Fruit fly (Drosophila melanogaster): ENCODE measurements around the gene CG32817.

CG32817 gene

DNA sequence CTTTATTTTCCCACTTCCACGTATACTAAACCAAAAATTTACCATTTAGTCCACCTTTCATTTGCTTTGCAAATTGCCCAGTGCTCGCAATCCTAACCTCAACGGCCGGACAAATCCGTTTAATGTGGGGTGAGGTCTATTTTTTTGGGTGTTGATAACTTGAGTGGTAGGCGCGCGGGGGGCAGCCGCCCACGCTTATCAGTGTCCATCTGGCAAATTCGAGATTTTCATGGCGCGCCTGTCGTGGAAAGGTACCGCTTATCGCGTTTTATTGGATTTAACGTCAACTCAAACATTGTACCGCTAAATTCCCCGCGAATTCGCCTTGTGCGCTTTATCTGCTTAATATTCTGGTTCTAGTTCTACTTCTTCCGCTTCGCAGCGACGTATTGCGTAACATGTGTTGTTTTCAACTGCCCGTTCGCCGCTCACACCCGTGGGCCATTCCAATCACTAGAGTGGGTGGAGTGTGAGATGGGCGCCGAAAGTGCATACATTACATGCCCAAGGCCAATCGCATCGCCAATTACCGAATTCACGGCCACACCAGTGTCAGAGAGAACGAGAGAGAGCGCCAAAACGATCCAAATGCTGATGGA is 13.9 kb downstream of the CG32817 start (continued):
- TF ChIP-seq Dip3 (GFP tag; optimal IDR thresholded peaks at IDR 0.05) (no peak), cad (GFP tag; optimal IDR thresholded peaks at IDR 0.05) (no peak), ci (GFP tag; IDR thresholded peaks at IDR 0.05) (no peak), Elba2 (GFP tag; optimal IDR thresholded peaks at IDR 0.05) (no peak), CG7745 (tag; optimal IDR thresholded peaks at IDR 0.05) (no peak), phol (tag; optimal IDR thresholded peaks at IDR 0.05) (no peak), CG1792 (GFP tag; optimal IDR thresholded peaks at IDR 0.05) (no peak), CG31365 (tag; optimal IDR thresholded peaks at IDR 0.05) (no peak), gce (GFP tag; IDR thresholded peaks at IDR 0.05) (no peak), Bteb2 (GFP tag; optimal IDR thresholded peaks at IDR 0.05) (no peak), dati (GFP tag; IDR thresholded peaks at IDR 0.05) (no peak), CG34422 (GFP tag; IDR thresholded peaks at IDR 0.05) (no peak), sd (tag; optimal IDR thresholded peaks at IDR 0.05) (peak; percentile 67), Trl (optimal IDR thresholded peaks at IDR 0.05) (peak in 1 of 2 experiments; percentile 11), Trl (GFP tag; optimal IDR thresholded peaks at IDR 0.05) (no peak), mirr (GFP tag; optimal IDR thresholded peaks at IDR 0.05) (peak; percentile 49), CG10267 (tag; optimal IDR thresholded peaks at IDR 0.05) (no peak), E2f2 (GFP tag; IDR thresholded peaks at IDR 0.05) (no peak), BEAF-32 (GFP tag; optimal IDR thresholded peaks at IDR 0.05) (no peak), p53 (GFP tag; optimal IDR thresholded peaks at IDR 0.05) (no peak), tna (GFP tag; IDR thresholded peaks at IDR 0.05; ENCODE audit: partially characterized antibody) (no peak), CG17385 (GFP tag; optimal IDR thresholded peaks at IDR 0.05) (no peak), CG17361 (GFP tag; IDR thresholded peaks at IDR 0.05) (no peak), CG16779 (GFP tag; IDR thresholded peaks at IDR 0.05) (no peak), ara (GFP tag; IDR thresholded peaks at IDR 0.05) (no peak), CG14667 (GFP tag; IDR thresholded peaks at IDR 0.05) (no peak), CG2202 (tag; optimal IDR thresholded peaks at IDR 0.05) (no peak), CG7786 (GFP tag; optimal IDR thresholded peaks at IDR 0.05) (no peak), CG7271 (tag; optimal IDR thresholded peaks at IDR 0.05) (no peak), CG8281 (tag; optimal IDR thresholded peaks at IDR 0.05) (no peak), grn (GFP tag; optimal IDR thresholded peaks at IDR 0.05) (peak; percentile 74), Dref (GFP tag; IDR thresholded peaks at IDR 0.05) (no peak), ems (GFP tag; optimal IDR thresholded peaks at IDR 0.05) (no peak), CG8944 (GFP tag; optimal IDR thresholded peaks at IDR 0.05) (no peak), sug (tag; optimal IDR thresholded peaks at IDR 0.05) (peak; percentile 96), btn (GFP tag; optimal IDR thresholded peaks at IDR 0.05) (no peak), Deaf1 (tag; optimal IDR thresholded peaks at IDR 0.05) (no peak), CG10462 (GFP tag; optimal IDR thresholded peaks at IDR 0.05) (no peak), NFAT (GFP tag; IDR thresholded peaks at IDR 0.05) (peak; percentile 51; the same call in 1 of the 2 replicates), CG9932 (GFP tag; IDR thresholded peaks at IDR 0.05) (no peak), hth (optimal IDR thresholded peaks at IDR 0.05) (no peak), Taf1 (GFP tag; IDR thresholded peaks at IDR 0.05) (no peak), klu (GFP tag; IDR thresholded peaks at IDR 0.05) (peak; percentile 53; the same call in 1 of the 2 replicates), onecut (GFP tag; IDR thresholded peaks at IDR 0.05) (no peak), Ptx1 (GFP tag; IDR thresholded peaks at IDR 0.05) (no peak), Sry-δ (GFP tag; optimal IDR thresholded peaks at IDR 0.05) (no peak), CG7556 (GFP tag; optimal IDR thresholded peaks at IDR 0.05) (no peak), CG11247 (GFP tag; IDR thresholded peaks at IDR 0.05) (no peak), CG33557 (GFP tag; optimal IDR thresholded peaks at IDR 0.05) (no peak), Hr78 (GFP tag; optimal IDR thresholded peaks at IDR 0.05) (no peak), CG34224 (GFP tag; IDR thresholded peaks at IDR 0.05; ENCODE audit: partially characterized antibody) (no peak), NC2α (GFP tag; optimal IDR thresholded peaks at IDR 0.05) (no peak)

Measured in whole organism, embryonic.